Worm (Caenorhabditis elegans): ENCODE results near the gene tag-52.
A peak's percentile ranks its signal among the peaks of the same experiment; 100 is the strongest.

tag-52 gene

ce11 chrX:3634782-3635181, 43.6 kb downstream of the tag-52 start:
- TF ChIP-seq T22C8.4 (GFP tag; IDR thresholded peaks at IDR 0.05): no peak
- no peak for TF ChIP-seq klf-2 (GFP tag; conservative IDR thresholded peaks at IDR 0.05)
- TF ChIP-seq ztf-29 (GFP tag; IDR thresholded peaks at IDR 0.05): no peak
- TF ChIP-seq tab-1 (GFP tag; IDR thresholded peaks at IDR 0.05): no peak
- TF ChIP-seq cog-1 (tag; optimal IDR thresholded peaks at IDR 0.05): no peak
- TF ChIP-seq med-1 (GFP tag; optimal IDR thresholded peaks at IDR 0.05; ENCODE audit: insufficient read depth): no peak

- TF ChIP-seq T22C8.4 (GFP tag; IDR thresholded peaks at IDR 0.05): no peak
- TF ChIP-seq ztf-23 (GFP tag; IDR thresholded peaks at IDR 0.05): no peak
- no peak for TF ChIP-seq cog-1 (tag; optimal IDR thresholded peaks at IDR 0.05)
- no peak for TF ChIP-seq klf-2 (GFP tag; conservative IDR thresholded peaks at IDR 0.05)
- TF ChIP-seq flt-1 (GFP tag; IDR thresholded peaks at IDR 0.05): no peak
- no peak for TF ChIP-seq tab-1 (GFP tag; IDR thresholded peaks at IDR 0.05)
- no peak for TF ChIP-seq med-1 (GFP tag; optimal IDR thresholded peaks at IDR 0.05; ENCODE audit: insufficient read depth)
- no peak for TF ChIP-seq ztf-29 (GFP tag; IDR thresholded peaks at IDR 0.05)
- no peak for TF ChIP-seq ref-1 (GFP tag; conservative IDR thresholded peaks at IDR 0.05)
Observed at ce11 chrX:3633654-3634053, 44.7 kb downstream of the tag-52 start, which contains the start of gene gst-11. TSS of gene gst-11 (minus strand) at chrX:3633754.

ce11 chrX:3631550-3631949, 46.8 kb downstream of the tag-52 start:
- no peak for TF ChIP-seq med-1 (GFP tag; optimal IDR thresholded peaks at IDR 0.05; ENCODE audit: insufficient read depth)
- no peak for TF ChIP-seq flt-1 (GFP tag; IDR thresholded peaks at IDR 0.05)
- peak; percentile 49; the same call in 1 of the 2 replicates for TF ChIP-seq ztf-29 (GFP tag; IDR thresholded peaks at IDR 0.05)
- TF ChIP-seq klf-2 (GFP tag; conservative IDR thresholded peaks at IDR 0.05): 0 out of 2 replicates have a peak, but pooled peaks have one; percentile 37
- peak; percentile 77 for TF ChIP-seq tab-1 (GFP tag; IDR thresholded peaks at IDR 0.05)
- peak; percentile 43; the same call in 1 of the 2 replicates for TF ChIP-seq ref-1 (GFP tag; conservative IDR thresholded peaks at IDR 0.05)
- TF ChIP-seq ztf-23 (GFP tag; IDR thresholded peaks at IDR 0.05): peak; percentile 23; the same call in 1 of the 2 replicates

- no peak for TF ChIP-seq ztf-23 (GFP tag; IDR thresholded peaks at IDR 0.05)
- TF ChIP-seq tab-1 (GFP tag; IDR thresholded peaks at IDR 0.05): no peak
- no peak for TF ChIP-seq ref-1 (GFP tag; conservative IDR thresholded peaks at IDR 0.05)
- TF ChIP-seq med-1 (GFP tag; optimal IDR thresholded peaks at IDR 0.05; ENCODE audit: insufficient read depth): no peak
- no peak for TF ChIP-seq klf-2 (GFP tag; conservative IDR thresholded peaks at IDR 0.05)
- no peak for TF ChIP-seq T22C8.4 (GFP tag; IDR thresholded peaks at IDR 0.05)
- TF ChIP-seq flt-1 (GFP tag; IDR thresholded peaks at IDR 0.05): no peak
- no peak for TF ChIP-seq cog-1 (tag; optimal IDR thresholded peaks at IDR 0.05)
- no peak for TF ChIP-seq ztf-29 (GFP tag; IDR thresholded peaks at IDR 0.05)
Observed at ce11 chrX:3630090-3630489, 48.3 kb downstream of the tag-52 start.

- TF ChIP-seq ztf-29 (GFP tag; IDR thresholded peaks at IDR 0.05) (no peak), ztf-23 (GFP tag; IDR thresholded peaks at IDR 0.05) (no peak), tab-1 (GFP tag; IDR thresholded peaks at IDR 0.05) (no peak), med-1 (GFP tag; optimal IDR thresholded peaks at IDR 0.05; ENCODE audit: insufficient read depth) (no peak), flt-1 (GFP tag; IDR thresholded peaks at IDR 0.05) (no peak), cog-1 (tag; optimal IDR thresholded peaks at IDR 0.05) (no peak), klf-2 (GFP tag; conservative IDR thresholded peaks at IDR 0.05) (no peak), ref-1 (GFP tag; conservative IDR thresholded peaks at IDR 0.05) (no peak), T22C8.4 (GFP tag; IDR thresholded peaks at IDR 0.05) (no peak)
Observed at ce11 chrX:3628016-3628415, 50.3 kb downstream of the tag-52 start, which contains the start of gene vep-2. TSS of gene vep-2 (plus strand) at chrX:3628316.

- TF ChIP-seq flt-1 (GFP tag; IDR thresholded peaks at IDR 0.05): no peak
- TF ChIP-seq T22C8.4 (GFP tag; IDR thresholded peaks at IDR 0.05): no peak
- no peak for TF ChIP-seq med-1 (GFP tag; optimal IDR thresholded peaks at IDR 0.05; ENCODE audit: insufficient read depth)
- TF ChIP-seq ref-1 (GFP tag; conservative IDR thresholded peaks at IDR 0.05): no peak
- no peak for TF ChIP-seq klf-2 (GFP tag; conservative IDR thresholded peaks at IDR 0.05)
- TF ChIP-seq cog-1 (tag; optimal IDR thresholded peaks at IDR 0.05): no peak
- TF ChIP-seq ztf-29 (GFP tag; IDR thresholded peaks at IDR 0.05): no peak
- TF ChIP-seq tab-1 (GFP tag; IDR thresholded peaks at IDR 0.05): no peak
- TF ChIP-seq ztf-23 (GFP tag; IDR thresholded peaks at IDR 0.05): no peak
Observed at ce11 chrX:3625599-3625998, 52.8 kb downstream of the tag-52 start.
